Fruit fly (Drosophila melanogaster): ENCODE data around the gene Tim17a1.

DNA sequence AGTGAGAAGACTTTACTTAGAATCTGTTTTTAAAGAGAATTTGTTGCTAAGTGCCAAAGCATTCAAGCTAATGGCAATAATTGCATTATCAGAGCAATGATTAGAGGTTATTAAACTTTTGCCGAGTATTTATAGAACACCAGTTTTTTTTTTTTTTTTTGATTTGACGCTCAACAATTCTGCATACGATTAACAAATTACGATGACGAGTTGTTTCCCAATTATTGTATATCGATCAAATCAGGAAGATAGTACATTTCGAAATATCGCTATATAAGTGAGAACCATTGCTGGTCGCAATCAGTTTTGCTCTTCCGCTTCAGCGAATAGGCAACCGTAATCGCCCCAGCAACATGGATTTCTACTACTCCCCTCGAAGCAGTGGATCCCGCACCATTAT lies 9.3 kb upstream of the Tim17a1 start, which contains the start of gene GstD4:
- TF ChIP-seq CG16779 (tag; optimal IDR thresholded peaks at IDR 0.05), result no peak
- TF ChIP-seq fd59A (GFP tag; optimal IDR thresholded peaks at IDR 0.05), result no peak
- no peak for TF ChIP-seq OdsH (GFP tag; optimal IDR thresholded peaks at IDR 0.05)
- no peak for TF ChIP-seq net (GFP tag; optimal IDR thresholded peaks at IDR 0.05)
- no peak for TF ChIP-seq Eip78C (GFP tag)
- TF ChIP-seq Hr4 (GFP tag; optimal IDR thresholded peaks at IDR 0.05), result no peak

Data from whole organism, prepupa.